Worm (Caenorhabditis elegans) whole organism, L3 larva: Measurements from ENCODE around the gene srh-167.
A peak's percentile ranks its signal among the peaks of the same experiment; 100 is the strongest.

ENCODE experiments used
- R02D3.7 ChIP-seq: fragments of 150-350 bp; optimal IDR thresholded peaks from 2 replicates; lab custom pipeline; 2014; ENCODE audit warnings: missing biosample characterization, missing genetic modification characterization
- ZK546.5 ChIP-seq: sonication (generic microtip); optimal IDR thresholded peaks from 2 replicates; lab custom pipeline; 2017; ENCODE audit warnings: missing biosample characterization, missing genetic modification characterization
- aly-2 ChIP-seq: fragments of 150-350 bp; optimal IDR thresholded peaks from 2 replicates; lab custom pipeline; 2014; ENCODE audit warnings: missing biosample characterization, missing genetic modification characterization
- ama-1 ChIP-seq: fragments of 150-350 bp; optimal IDR thresholded peaks from 2 replicates; lab custom pipeline; 2018
- ceh-16 ChIP-seq: sonication (generic microtip); optimal IDR thresholded peaks from 2 replicates; lab custom pipeline; 2017; ENCODE audit warnings: missing biosample characterization, missing genetic modification characterization
- ceh-28 ChIP-seq: fragments of 150-350 bp; optimal IDR thresholded peaks from 2 replicates; lab custom pipeline; 2014; ENCODE audit warnings: missing biosample characterization, missing genetic modification reagents, missing genetic modification characterization
- ceh-82 ChIP-seq: fragments of 150-350 bp; optimal IDR thresholded peaks from 2 replicates; lab custom pipeline; 2014; ENCODE audit warnings: missing biosample characterization, missing genetic modification characterization
- ceh-9 ChIP-seq: sonication (generic microtip); optimal IDR thresholded peaks from 2 replicates; lab custom pipeline; 2018; ENCODE audit warnings: missing biosample characterization, missing genetic modification characterization
- daf-12 ChIP-seq: fragments of 150-350 bp; optimal IDR thresholded peaks from 2 replicates; lab custom pipeline; 2014; ENCODE audit warnings: missing biosample characterization, missing genetic modification reagents, missing genetic modification characterization
- egl-27 ChIP-seq: sonication (generic microtip); optimal IDR thresholded peaks from 4 replicates; lab custom pipeline; 2017; ENCODE audit warnings: missing biosample characterization, missing genetic modification reagents, missing genetic modification characterization
- egl-5 ChIP-seq: fragments of 150-350 bp; optimal IDR thresholded peaks from 2 replicates; lab custom pipeline; 2017; ENCODE audit warnings: missing biosample characterization, missing genetic modification reagents, missing genetic modification characterization, inconsistent platforms
- elt-2 ChIP-seq: sonication (generic microtip); optimal IDR thresholded peaks from 2 replicates; lab custom pipeline; 2016; ENCODE audit warnings: missing genetic modification reagents, mild to moderate bottlenecking, missing genetic modification characterization, missing compliant biosample characterization
- elt-3 ChIP-seq, 3 experiments: fragments of 150-350 bp in 1 of 3; sonication (generic microtip) in 2 of 3; optimal IDR thresholded peaks; 2 replicates in 2 of 3; 4 replicates in 1 of 3; lab custom pipeline; 2014 to 2017; ENCODE audit warnings: missing biosample characterization in 3 of 3, missing genetic modification characterization in 3 of 3
- eor-1 ChIP-seq, 2 experiments: fragments of 150-350 bp; optimal IDR thresholded peaks; 2 replicates each; lab custom pipeline; 2014 to 2018; ENCODE audit warnings: missing biosample characterization in 2 of 2, missing genetic modification characterization in 2 of 2
- fkh-10 ChIP-seq: sonication (generic microtip); optimal IDR thresholded peaks from 2 replicates; lab custom pipeline; 2017; ENCODE audit warnings: missing biosample characterization, missing genetic modification reagents, missing genetic modification characterization
- fkh-2 ChIP-seq: fragments of 150-350 bp; optimal IDR thresholded peaks from 2 replicates; lab custom pipeline; 2014; ENCODE audit warnings: missing biosample characterization, missing genetic modification reagents, missing genetic modification characterization
- fos-1 ChIP-seq: fragments of 150-350 bp; optimal IDR thresholded peaks from 2 replicates; lab custom pipeline; 2014; ENCODE audit warnings: missing biosample characterization, missing genetic modification characterization
- hmg-11 ChIP-seq: sonication (generic microtip); optimal IDR thresholded peaks from 2 replicates; lab custom pipeline; 2016; ENCODE audit warnings: missing genetic modification characterization, missing compliant biosample characterization
- jun-1 ChIP-seq: fragments of 150-350 bp; optimal IDR thresholded peaks from 2 replicates; lab custom pipeline; 2014; ENCODE audit warnings: missing biosample characterization, missing genetic modification reagents, missing genetic modification characterization
- lin-15B ChIP-seq: fragments of 150-350 bp; optimal IDR thresholded peaks from 2 replicates; lab custom pipeline; 2014; ENCODE audit warnings: missing biosample characterization, missing genetic modification characterization
- lin-39 ChIP-seq: fragments of 150-350 bp; optimal IDR thresholded peaks from 2 replicates; lab custom pipeline; 2018; ENCODE audit warnings: missing biosample characterization, missing genetic modification reagents, missing genetic modification characterization
- lsy-12 ChIP-seq: sonication (generic microtip); optimal IDR thresholded peaks from 2 replicates; lab custom pipeline; 2016; ENCODE audit warnings: mild to moderate bottlenecking, missing genetic modification characterization, missing compliant biosample characterization
- mdl-1 ChIP-seq: fragments of 150-350 bp; optimal IDR thresholded peaks from 2 replicates; lab custom pipeline; 2014; ENCODE audit warnings: missing biosample characterization, missing genetic modification characterization
- mml-1 ChIP-seq: fragments of 150-350 bp; sonication (generic microtip); optimal IDR thresholded peaks from 3 replicates; lab custom pipeline; 2014; ENCODE audit warnings: missing biosample characterization, missing genetic modification characterization
- nfya-1 ChIP-seq: sonication (generic microtip); optimal IDR thresholded peaks from 2 replicates; lab custom pipeline; 2017; ENCODE audit warnings: missing genetic modification characterization, mild to moderate bottlenecking, missing compliant biosample characterization, antibody characterized with exemption, moderate library complexity; ENCODE audit not compliant: insufficient read depth
- nhr-11 ChIP-seq: fragments of 150-350 bp; optimal IDR thresholded peaks from 2 replicates; lab custom pipeline; 2014; ENCODE audit warnings: missing biosample characterization, missing genetic modification characterization
- nhr-12 ChIP-seq: fragments of 150-350 bp; optimal IDR thresholded peaks from 2 replicates; lab custom pipeline; 2014; ENCODE audit warnings: missing biosample characterization, missing genetic modification characterization
- nhr-23 ChIP-seq: fragments of 150-350 bp; optimal IDR thresholded peaks from 2 replicates; lab custom pipeline; 2014; ENCODE audit warnings: missing biosample characterization, missing genetic modification reagents, missing genetic modification characterization
- nhr-237 ChIP-seq: fragments of 150-350 bp; optimal IDR thresholded peaks from 2 replicates; lab custom pipeline; 2014; ENCODE audit warnings: missing biosample characterization, missing genetic modification characterization
- nhr-25 ChIP-seq: sonication (generic microtip); optimal IDR thresholded peaks from 2 replicates; lab custom pipeline; 2017; ENCODE audit warnings: missing biosample characterization, missing genetic modification characterization
- nhr-28 ChIP-seq: fragments of 150-350 bp; optimal IDR thresholded peaks from 2 replicates; lab custom pipeline; 2014; ENCODE audit warnings: missing biosample characterization, missing genetic modification characterization
- nhr-43 ChIP-seq: sonication (generic microtip); optimal IDR thresholded peaks from 2 replicates; lab custom pipeline; 2016; ENCODE audit warnings: mild to moderate bottlenecking, missing genetic modification characterization, missing compliant biosample characterization; ENCODE audit not compliant: poor library complexity, severe bottlenecking
- nhr-67 ChIP-seq: fragments of 150-350 bp; optimal IDR thresholded peaks from 2 replicates; lab custom pipeline; 2014; ENCODE audit warnings: missing biosample characterization, missing genetic modification characterization
- nhr-76 ChIP-seq: fragments of 150-350 bp; sonication (generic microtip); optimal IDR thresholded peaks from 5 replicates; lab custom pipeline; 2014; ENCODE audit warnings: missing biosample characterization, missing genetic modification characterization
- nhr-77 ChIP-seq: fragments of 150-350 bp; optimal IDR thresholded peaks from 2 replicates; lab custom pipeline; 2014; ENCODE audit warnings: missing biosample characterization, missing genetic modification characterization
- pha-4 ChIP-seq: fragments of 150-350 bp; optimal IDR thresholded peaks from 2 replicates; lab custom pipeline; 2014; ENCODE audit warnings: missing biosample characterization, missing genetic modification reagents, missing genetic modification characterization
- pqm-1 ChIP-seq: fragments of 150-350 bp; optimal IDR thresholded peaks from 2 replicates; lab custom pipeline; 2017; ENCODE audit warnings: missing biosample characterization, missing genetic modification characterization, inconsistent platforms
- sea-2 ChIP-seq: fragments of 150-350 bp; sonication (generic microtip); optimal IDR thresholded peaks from 4 replicates; lab custom pipeline; 2014; ENCODE audit warnings: missing biosample characterization, missing genetic modification reagents, missing genetic modification characterization
- skn-1 ChIP-seq: fragments of 150-350 bp; optimal IDR thresholded peaks from 2 replicates; lab custom pipeline; 2014; ENCODE audit warnings: missing biosample characterization, missing genetic modification characterization
- snpc-4 ChIP-seq: fragments of 150-350 bp; optimal IDR thresholded peaks from 2 replicates; lab custom pipeline; 2014; ENCODE audit warnings: missing biosample characterization, missing genetic modification characterization
- tbx-2 ChIP-seq: sonication (generic microtip); optimal IDR thresholded peaks from 2 replicates; lab custom pipeline; 2016; ENCODE audit warnings: mild to moderate bottlenecking, missing genetic modification characterization, missing compliant biosample characterization
- unc-39 ChIP-seq: sonication (generic microtip); optimal IDR thresholded peaks from 4 replicates; lab custom pipeline; 2017; ENCODE audit warnings: missing biosample characterization, missing genetic modification characterization
- unc-62 ChIP-seq: fragments of 150-350 bp; sonication (generic microtip); optimal IDR thresholded peaks from 4 replicates; lab custom pipeline; 2014; ENCODE audit warnings: missing biosample characterization, missing genetic modification reagents, missing genetic modification characterization
- zag-1 ChIP-seq: fragments of 150-350 bp; optimal IDR thresholded peaks from 2 replicates; lab custom pipeline; 2014; ENCODE audit warnings: missing biosample characterization, missing genetic modification characterization
- ztf-11 ChIP-seq: fragments of 150-350 bp; optimal IDR thresholded peaks from 2 replicates; lab custom pipeline; 2014; ENCODE audit warnings: missing biosample characterization, missing genetic modification characterization

srh-167 gene

DNA sequence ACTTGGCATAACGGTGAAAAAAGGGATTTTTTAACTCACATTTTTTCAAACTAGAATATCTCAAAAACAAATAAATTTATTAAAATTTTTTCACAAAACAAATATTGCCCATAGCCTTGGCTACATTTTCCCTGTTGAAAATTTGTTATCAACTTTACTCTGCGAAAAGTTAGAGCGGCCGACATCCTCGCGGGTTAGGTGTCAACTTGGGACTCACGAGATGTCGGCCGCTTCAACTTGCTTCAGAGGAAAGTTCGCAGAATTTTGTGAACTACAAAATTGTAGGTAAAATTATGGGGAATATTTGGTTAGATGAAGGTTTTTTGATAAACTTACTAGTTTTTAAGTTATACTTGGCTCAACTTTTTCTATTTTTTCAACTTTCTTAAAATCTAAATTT is 18.2 kb downstream of the srh-167 start:
- TF ChIP-seq nhr-76 (tag; lab: Kevin White, UChicago) (no peak), snpc-4 (tag; lab: Kevin White, UChicago) (peak; percentile 80)

- peak; percentile 54 for TF ChIP-seq lin-39 (tag; lab: Kevin White, UChicago)
- TF ChIP-seq egl-5 = peak; percentile 3
- no peak for TF ChIP-seq fkh-10
- TF ChIP-seq pha-4 (tag; lab: Kevin White, UChicago) = peak; percentile 69
- peak; percentile 54 for TF ChIP-seq nfya-1 (tag; lab: Kevin White, UChicago)
- no peak for TF ChIP-seq snpc-4 (tag; lab: Kevin White, UChicago)
- no peak for TF ChIP-seq daf-12 (tag; lab: Kevin White, UChicago)
- TF ChIP-seq ztf-11 (tag; lab: Kevin White, UChicago) = no peak
- TF ChIP-seq lin-15B (tag; lab: Kevin White, UChicago) = peak; percentile 22
- TF ChIP-seq unc-62 (GFP tag; lab: Kevin White, UChicago) = no peak
- no peak for TF ChIP-seq ama-1 (lab: Kevin White, UChicago)
- TF ChIP-seq elt-2 (tag; lab: Kevin White, UChicago) = peak; percentile 60
- TF ChIP-seq zag-1 (tag; lab: Kevin White, UChicago) = no peak
- TF ChIP-seq ceh-28 (tag; lab: Kevin White, UChicago) = no peak
- TF ChIP-seq ceh-16 (tag; lab: Kevin White, UChicago) = no peak
- no peak for TF ChIP-seq nhr-77 (tag; lab: Kevin White, UChicago)
- no peak for TF ChIP-seq nhr-28
- TF ChIP-seq hmg-11 = peak; percentile 13
- no peak for TF ChIP-seq jun-1 (tag; lab: Kevin White, UChicago)
- TF ChIP-seq nhr-25 (tag; lab: Kevin White, UChicago) = no peak
- TF ChIP-seq pqm-1 = peak; percentile 58
- TF ChIP-seq skn-1 = peak; percentile 56
- TF ChIP-seq nhr-67 (tag; lab: Kevin White, UChicago) = no peak
- TF ChIP-seq nhr-43 (tag; lab: Kevin White, UChicago) = no peak
These were observed 18.8 kb downstream of the srh-167 start for ce11 chrV:16352282-16352681.

- TF ChIP-seq mdl-1 = no peak
- TF ChIP-seq pha-4 (tag; lab: Kevin White, UChicago) = peak; percentile 6
These were observed 21.2 kb downstream of the srh-167 start for ce11 chrV:16354675-16355074.

DNA sequence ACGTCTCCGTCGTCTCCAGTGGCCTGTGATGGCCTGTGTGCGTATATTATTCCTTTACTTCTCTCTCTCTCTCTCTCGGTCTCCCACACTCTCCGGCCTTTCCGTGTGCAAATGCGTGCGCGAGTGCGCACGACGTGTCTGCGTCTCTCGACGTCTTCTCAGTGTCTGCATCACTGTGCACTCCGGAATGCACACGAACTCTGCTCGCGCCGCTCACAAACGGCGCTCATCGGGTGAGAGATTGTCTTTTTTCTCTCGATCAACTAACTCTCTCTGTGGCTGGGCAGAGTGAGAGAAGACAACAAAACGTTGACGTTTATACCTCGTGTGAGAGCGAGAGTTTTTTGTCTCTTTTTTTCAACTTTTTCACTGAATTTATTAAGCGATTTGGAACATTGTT is 22.4 kb downstream of the srh-167 start:
- TF ChIP-seq lin-39 (tag; lab: Kevin White, UChicago) (peak; percentile 92), nhr-11 (tag; lab: Kevin White, UChicago) (no peak), R02D3.7 (peak; percentile 72), fos-1 (tag; lab: Kevin White, UChicago) (no peak), unc-39 (tag; lab: Kevin White, UChicago) (no peak), mdl-1 (peak; percentile 58), jun-1 (tag; lab: Kevin White, UChicago) (peak; percentile 96), mml-1 (tag; lab: Kevin White, UChicago) (no peak), ZK546.5 (tag; lab: Kevin White, UChicago) (no peak), ama-1 (lab: Kevin White, UChicago) (peak; percentile 34), lin-15B (tag; lab: Kevin White, UChicago) (peak; percentile 68), ceh-9 (tag; lab: Kevin White, UChicago) (no peak), nhr-77 (tag; lab: Kevin White, UChicago) (no peak), nhr-23 (tag; lab: Kevin White, UChicago) (peak; percentile 83), daf-12 (tag; lab: Kevin White, UChicago) (no peak), nhr-28 (no peak), snpc-4 (tag; lab: Kevin White, UChicago) (peak; percentile 52), pha-4 (tag; lab: Kevin White, UChicago) (peak; percentile 81), nhr-25 (tag; lab: Kevin White, UChicago) (peak; percentile 64), nhr-12 (tag; lab: Kevin White, UChicago) (no peak), aly-2 (no peak), fkh-2 (tag; lab: Kevin White, UChicago) (no peak), tbx-2 (peak; percentile 56), ceh-82 (tag; lab: Kevin White, UChicago) (peak; percentile 23), unc-62 (GFP tag; lab: Kevin White, UChicago) (peak; percentile 13), ztf-11 (tag; lab: Kevin White, UChicago) (no peak), sea-2 (GFP tag; lab: Kevin White, UChicago) (no peak), eor-1 (tag; optimal IDR thresholded peaks at IDR 0.05; lab: Kevin White, UChicago) (no peak), elt-3 (tag; optimal IDR thresholded peaks at IDR 0.05; lab: Kevin White, UChicago) (no peak), egl-5 (peak; percentile 70), ceh-28 (tag; lab: Kevin White, UChicago) (peak; percentile 84), elt-2 (tag; lab: Kevin White, UChicago) (peak; percentile 86), egl-27 (peak; percentile 71), nhr-237 (tag; lab: Kevin White, UChicago) (no peak), skn-1 (peak; percentile 85), fkh-10 (peak; percentile 87), hmg-11 (peak; percentile 99), pqm-1 (peak; percentile 91), lsy-12 (peak; percentile 84), nhr-67 (tag; lab: Kevin White, UChicago) (no peak)
